Fruit fly (Drosophila melanogaster): ENCODE data around the gene Cpr35B.

Cpr35B gene

dm6 chr2L:14440908-14441307, 15.9 kb upstream of the Cpr35B start (continued):
- no peak for TF ChIP-seq CG30020 (tag; optimal IDR thresholded peaks at IDR 0.05)
- no peak for TF ChIP-seq ase (GFP tag; IDR thresholded peaks at IDR 0.05)
- TF ChIP-seq nerfin-1 (tag; optimal IDR thresholded peaks at IDR 0.05), result no peak
- peak; percentile 69 for TF ChIP-seq CG31441 (GFP tag; IDR thresholded peaks at IDR 0.05)
- no peak for TF ChIP-seq CG8290 (GFP tag; optimal IDR thresholded peaks at IDR 0.05)
- peak in 1 of 2 experiments; percentile 8 for TF ChIP-seq CG8290 (tag; optimal IDR thresholded peaks at IDR 0.05)
- TF ChIP-seq CG7357 (GFP tag; IDR thresholded peaks at IDR 0.05), result peak; percentile 25; the same call in 1 of the 3 replicates
- TF ChIP-seq CG17612 (GFP tag; IDR thresholded peaks at IDR 0.05), result no peak
- TF ChIP-seq psq (GFP tag; optimal IDR thresholded peaks at IDR 0.05), result no peak
- peak; percentile 6 for TF ChIP-seq odd (GFP tag; optimal IDR thresholded peaks at IDR 0.05)
- no peak for TF ChIP-seq prd (optimal IDR thresholded peaks at IDR 0.05)
- peak; percentile 69 for TF ChIP-seq prd (GFP tag; IDR thresholded peaks at IDR 0.05)
- no peak for TF ChIP-seq B-H2 (GFP tag; optimal IDR thresholded peaks at IDR 0.05)
- peak; percentile 67 for TF ChIP-seq grau (tag; optimal IDR thresholded peaks at IDR 0.05)
- peak; percentile 53 for TF ChIP-seq CG17359 (tag; optimal IDR thresholded peaks at IDR 0.05)
- no peak for TF ChIP-seq h (optimal IDR thresholded peaks at IDR 0.05)
- TF ChIP-seq Nf-YB (GFP tag; optimal IDR thresholded peaks at IDR 0.05), result peak; percentile 41
- TF ChIP-seq trem (tag; optimal IDR thresholded peaks at IDR 0.05), result peak; percentile 42
- TF ChIP-seq CkIIα-i1 (GFP tag; IDR thresholded peaks at IDR 0.05), result no peak
- no peak for TF ChIP-seq CG8765 (GFP tag; IDR thresholded peaks at IDR 0.05)
- no peak for TF ChIP-seq grn (GFP tag; optimal IDR thresholded peaks at IDR 0.05)
- TF ChIP-seq zen2 (GFP tag; IDR thresholded peaks at IDR 0.05; ENCODE audit: partially characterized antibody), result no peak
- TF ChIP-seq phol (tag; optimal IDR thresholded peaks at IDR 0.05), result peak; percentile 72
- peak; percentile 24 for TF ChIP-seq CG3281 (GFP tag; optimal IDR thresholded peaks at IDR 0.05)
- TF ChIP-seq CG13894 (tag; optimal IDR thresholded peaks at IDR 0.05), result no peak
- TF ChIP-seq Xbp1 (GFP tag; optimal IDR thresholded peaks at IDR 0.05), result peak; percentile 31
- TF ChIP-seq Trl (optimal IDR thresholded peaks at IDR 0.05), result no peak
- no peak for TF ChIP-seq Trl (GFP tag; optimal IDR thresholded peaks at IDR 0.05)
- TF ChIP-seq dmrt99B (tag; optimal IDR thresholded peaks at IDR 0.05), result peak; percentile 65
- peak; percentile 45; the same call in 1 of the 3 replicates for TF ChIP-seq so (GFP tag; IDR thresholded peaks at IDR 0.05)
- TF ChIP-seq CG7556 (GFP tag; optimal IDR thresholded peaks at IDR 0.05), result peak; percentile 60
- peak; percentile 39 for TF ChIP-seq Meics (GFP tag; optimal IDR thresholded peaks at IDR 0.05)
- TF ChIP-seq abd-A (tag; optimal IDR thresholded peaks at IDR 0.05), result no peak
- no peak for TF ChIP-seq sens-2 (GFP tag; IDR thresholded peaks at IDR 0.05)
- peak; percentile 75 for TF ChIP-seq zen (tag; optimal IDR thresholded peaks at IDR 0.05)
- peak; percentile 2 for TF ChIP-seq CG18764 (GFP tag; optimal IDR thresholded peaks at IDR 0.05)
- TF ChIP-seq Oaz (GFP tag; IDR thresholded peaks at IDR 0.05), result no peak
- no peak for TF ChIP-seq CG17568 (GFP tag; optimal IDR thresholded peaks at IDR 0.05)

dm6 chr2L:14438827-14439226, 13.8 kb upstream of the Cpr35B start:
- no peak for TF ChIP-seq gem (tag; optimal IDR thresholded peaks at IDR 0.05)
- TF ChIP-seq scrt (GFP tag; optimal IDR thresholded peaks at IDR 0.05), result peak; percentile 54
- 0 out of 2 replicates have a peak, but pooled peaks have one; percentile 8 for TF ChIP-seq crol (GFP tag; IDR thresholded peaks at IDR 0.05)
- peak; percentile 37 for TF ChIP-seq sd (tag; optimal IDR thresholded peaks at IDR 0.05)
- TF ChIP-seq sens (GFP tag), result peak; percentile 53

Data from whole organism, embryonic.